Worm (Caenorhabditis elegans) whole organism, early embryonic: Measurements from ENCODE around the gene srh-22.

Experiments
- B0310.2 ChIP-seq: sonication (generic microtip); optimal IDR thresholded peaks from 2 replicates; lab custom pipeline; 2016; ENCODE audit warnings: mild to moderate bottlenecking, missing genetic modification characterization, missing compliant biosample characterization
- F13C5.2 ChIP-seq: sonication (generic microtip); optimal IDR thresholded peaks from 2 replicates; lab custom pipeline; 2017; ENCODE audit warnings: mild to moderate bottlenecking, missing genetic modification characterization, inconsistent platforms, missing compliant biosample characterization
- aly-1 ChIP-seq: sonication (generic microtip); optimal IDR thresholded peaks from 2 replicates; lab custom pipeline; 2016; ENCODE audit warnings: missing genetic modification characterization, missing compliant biosample characterization
- ama-1 ChIP-seq: fragments of 150-350 bp; optimal IDR thresholded peaks from 2 replicates; lab custom pipeline; 2014
- ceh-13 ChIP-seq: fragments of 200-800 bp; sonication (Bioruptor generic); optimal IDR thresholded peaks from 2 replicates; lab custom pipeline; 2018; ENCODE audit warnings: mild to moderate bottlenecking, missing genetic modification characterization, missing compliant biosample characterization
- ceh-36 ChIP-seq: sonication (generic microtip); optimal IDR thresholded peaks from 2 replicates; lab custom pipeline; 2016; ENCODE audit warnings: missing genetic modification characterization, inconsistent platforms, missing compliant biosample characterization
- ets-7 ChIP-seq: sonication (generic microtip); optimal IDR thresholded peaks from 2 replicates; lab custom pipeline; 2016; ENCODE audit warnings: missing genotype, missing genetic modification characterization, missing compliant biosample characterization
- flt-1 ChIP-seq: fragments of 200-800 bp; sonication (Bioruptor generic); IDR thresholded peaks from 2 replicates; pipeline ENCODE4 v1.3.6; 2022; ENCODE audit warnings: missing genetic modification characterization, missing compliant biosample characterization
- hmbx-1 ChIP-seq: sonication (generic microtip); optimal IDR thresholded peaks from 2 replicates; lab custom pipeline; 2016; ENCODE audit warnings: mild to moderate bottlenecking, missing genetic modification characterization, missing compliant biosample characterization
- hmg-4 ChIP-seq: fragments of 200-800 bp; sonication (Bioruptor generic); optimal IDR thresholded peaks from 2 replicates; lab custom pipeline; 2018; ENCODE audit warnings: mild to moderate bottlenecking, missing genetic modification characterization, missing compliant biosample characterization
- hnd-1 ChIP-seq: sonication (generic microtip); optimal IDR thresholded peaks from 2 replicates; lab custom pipeline; 2016; ENCODE audit warnings: missing genetic modification characterization, missing compliant biosample characterization
- pes-1 ChIP-seq: fragments of 200-800 bp; sonication (Bioruptor generic); IDR thresholded peaks from 2 replicates; pipeline ENCODE4 v1.3.6; 2022; ENCODE audit warnings: missing genetic modification reagents, missing genetic modification characterization, missing compliant biosample characterization
- scrt-1 ChIP-seq: fragments of 200-800 bp; sonication (Bioruptor generic); IDR thresholded peaks from 2 replicates; pipeline ENCODE4 v1.3.6; 2022; ENCODE audit warnings: missing genetic modification characterization, missing compliant biosample characterization
- sea-1 ChIP-seq: fragments of 200-800 bp; sonication (Bioruptor generic); conservative IDR thresholded peaks from 2 replicates; pipeline ENCODE4 v1.3.6; 2022; ENCODE audit warnings: missing genetic modification characterization, missing compliant biosample characterization
- tbx-11 ChIP-seq: fragments of 200-800 bp; sonication (Bioruptor generic); IDR thresholded peaks from 2 replicates; pipeline ENCODE4 v1.3.6; 2022; ENCODE audit warnings: missing genetic modification characterization, missing compliant biosample characterization
- tbx-37 ChIP-seq: fragments of 200-800 bp; sonication (Bioruptor generic); conservative IDR thresholded peaks from 2 replicates; pipeline ENCODE4 v1.3.6; 2022; ENCODE audit warnings: missing genetic modification reagents, missing genetic modification characterization, missing compliant biosample characterization
- tra-4 ChIP-seq: sonication (generic microtip); optimal IDR thresholded peaks from 2 replicates; lab custom pipeline; 2017; ENCODE audit warnings: missing genetic modification characterization, missing compliant biosample characterization

The srh-22 gene

ce11 chrV:4905953-4906352, 16.2 kb upstream of the srh-22 start, which contains the start of gene ugt-14:
ugt-14 (plus strand) TSS chrV:4906253.
- TF ChIP-seq hmg-4 (GFP tag; lab: Kevin White, UChicago) (no peak), ama-1 (lab: Kevin White, UChicago) (no peak), ceh-36 (tag; lab: Kevin White, UChicago) (no peak), hnd-1 (no peak), pes-1 (GFP tag; lab: Robert Waterston, UW) (no peak), B0310.2 (no peak), scrt-1 (GFP tag; lab: Robert Waterston, UW) (no peak), sea-1 (GFP tag; lab: Robert Waterston, UW) (no peak), hmbx-1 (tag; lab: Kevin White, UChicago) (no peak), aly-1 (tag; lab: Kevin White, UChicago) (no peak), tbx-37 (GFP tag; lab: Robert Waterston, UW) (no peak), tra-4 (tag; lab: Kevin White, UChicago) (no peak), flt-1 (no peak), ceh-13 (GFP tag; lab: Kevin White, UChicago) (no peak), tbx-11 (GFP tag; lab: Robert Waterston, UW) (no peak), ets-7 (tag; lab: Kevin White, UChicago) (no peak), F13C5.2 (tag; lab: Kevin White, UChicago) (no peak)

ce11 chrV:4908591-4908990, 13.5 kb upstream of the srh-22 start, which contains the start of gene ugt-13:
ugt-13 (plus strand) TSS chrV:4908884.
- TF ChIP-seq ets-7 (tag; lab: Kevin White, UChicago) = no peak
- no peak for TF ChIP-seq pes-1 (GFP tag; lab: Robert Waterston, UW)
- TF ChIP-seq B0310.2 = no peak

ce11 chrV:4912313-4912712, 9.8 kb upstream of the srh-22 start, which contains the start of gene H23N18.5:
H23N18.5 (minus strand) TSS chrV:4912381.
- no peak for TF ChIP-seq hmg-4 (GFP tag; lab: Kevin White, UChicago)
- no peak for TF ChIP-seq ama-1 (lab: Kevin White, UChicago)
- TF ChIP-seq F13C5.2 (tag; lab: Kevin White, UChicago) = no peak
- TF ChIP-seq B0310.2 = no peak
- no peak for TF ChIP-seq hmbx-1 (tag; lab: Kevin White, UChicago)
- no peak for TF ChIP-seq ceh-36 (tag; lab: Kevin White, UChicago)

ce11 chrV:4913853-4914252, 8.3 kb upstream of the srh-22 start:
- no peak for TF ChIP-seq tbx-11 (GFP tag; lab: Robert Waterston, UW)
- TF ChIP-seq ceh-36 (tag; lab: Kevin White, UChicago) = no peak
- no peak for TF ChIP-seq ama-1 (lab: Kevin White, UChicago)
- no peak for TF ChIP-seq scrt-1 (GFP tag; lab: Robert Waterston, UW)
- no peak for TF ChIP-seq ceh-13 (GFP tag; lab: Kevin White, UChicago)
- TF ChIP-seq hnd-1 = no peak
- TF ChIP-seq F13C5.2 (tag; lab: Kevin White, UChicago) = no peak
- TF ChIP-seq B0310.2 = no peak
- no peak for TF ChIP-seq tra-4 (tag; lab: Kevin White, UChicago)
- TF ChIP-seq tbx-37 (GFP tag; lab: Robert Waterston, UW) = no peak
- no peak for TF ChIP-seq hmg-4 (GFP tag; lab: Kevin White, UChicago)
- TF ChIP-seq pes-1 (GFP tag; lab: Robert Waterston, UW) = no peak
- TF ChIP-seq flt-1 = no peak
- no peak for TF ChIP-seq hmbx-1 (tag; lab: Kevin White, UChicago)
- TF ChIP-seq ets-7 (tag; lab: Kevin White, UChicago) = no peak

DNA sequence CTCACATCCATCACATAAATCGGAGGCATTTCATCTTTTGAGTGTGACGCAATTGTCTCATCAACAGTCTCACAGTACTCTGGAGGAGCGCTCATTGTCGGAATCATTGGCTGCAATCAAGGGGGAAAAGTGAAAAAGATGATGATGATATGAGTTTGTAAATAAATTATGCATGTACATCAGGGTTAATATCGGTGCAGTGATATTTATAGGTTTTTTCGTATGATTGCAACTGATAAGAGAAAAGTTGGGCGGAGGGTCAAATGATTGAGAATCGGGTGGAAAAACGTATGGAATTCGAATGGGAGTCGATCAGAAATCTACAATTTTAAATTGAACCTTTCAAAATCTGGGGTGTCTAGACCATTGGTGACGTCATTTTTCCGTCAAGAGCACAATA, 7.2 kb upstream of the srh-22 start, which contains the start of gene H23N18.6:
Gene H23N18.6 (minus strand): TSS at position 201 of the 400 bp plus-strand sequence.
- TF ChIP-seq pes-1 (GFP tag; lab: Robert Waterston, UW) (no peak), flt-1 (no peak)

- TF ChIP-seq flt-1 (no peak), hmg-4 (GFP tag; lab: Kevin White, UChicago) (no peak), B0310.2 (no peak), tra-4 (tag; lab: Kevin White, UChicago) (no peak), scrt-1 (GFP tag; lab: Robert Waterston, UW) (no peak), ama-1 (lab: Kevin White, UChicago) (no peak), ceh-36 (tag; lab: Kevin White, UChicago) (no peak), hnd-1 (no peak), ceh-13 (GFP tag; lab: Kevin White, UChicago) (no peak)
These were observed 4.0 kb upstream of the srh-22 start, which contains the start of gene C02E7.7 for ce11 chrV:4918091-4918624. C02E7.7 (minus strand) TSS chrV:4918574.

DNA sequence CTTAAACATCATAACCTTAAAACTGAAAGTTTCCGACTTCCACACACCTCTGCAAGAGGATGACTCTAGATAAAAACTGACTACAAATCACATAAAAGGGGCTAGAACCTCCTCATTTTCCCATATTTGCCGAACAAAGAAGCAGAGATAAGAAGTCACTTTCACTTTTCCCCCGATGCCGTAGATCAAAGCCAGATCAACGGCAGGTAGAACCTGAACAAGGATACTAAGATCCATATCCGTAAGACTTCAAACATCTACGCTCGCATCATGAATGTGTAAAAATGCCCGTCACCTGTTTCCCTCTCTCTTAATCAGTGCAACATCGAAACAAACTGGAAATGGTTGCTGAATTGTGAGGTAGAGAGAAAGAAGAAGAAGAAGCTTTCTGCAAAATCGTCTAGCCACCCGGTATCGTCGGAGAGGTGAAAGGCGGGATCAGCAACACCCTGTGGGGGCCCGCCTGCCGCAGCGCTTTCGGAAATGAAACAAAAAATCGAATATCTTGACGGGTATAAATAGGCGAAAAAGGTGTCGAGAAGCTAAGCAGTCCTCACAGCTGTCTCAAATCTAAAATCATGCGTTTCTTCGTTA, 3.4 kb upstream of the srh-22 start, which contains the start of gene C02E7.6:
Gene C02E7.6 (plus strand): TSS at position 544 of the 594 bp plus-strand sequence.
- TF ChIP-seq F13C5.2 (tag; lab: Kevin White, UChicago) (no peak), hmbx-1 (tag; lab: Kevin White, UChicago) (no peak), sea-1 (GFP tag; lab: Robert Waterston, UW) (no peak), ceh-36 (tag; lab: Kevin White, UChicago) (no peak), tbx-11 (GFP tag; lab: Robert Waterston, UW) (no peak), pes-1 (GFP tag; lab: Robert Waterston, UW) (no peak), ets-7 (tag; lab: Kevin White, UChicago) (no peak), hmg-4 (GFP tag; lab: Kevin White, UChicago) (no peak), ceh-13 (GFP tag; lab: Kevin White, UChicago) (no peak), scrt-1 (GFP tag; lab: Robert Waterston, UW) (no peak), tbx-37 (GFP tag; lab: Robert Waterston, UW) (no peak)
